Fruit fly (Drosophila melanogaster) whole organism, pupa: ENCODE measurements around the gene CG14646.

ENCODE experiments used
- CG10348 ChIP-seq: fragments of 200-800 bp; sonication (Bioruptor generic); IDR thresholded peaks from 2 replicates; pipeline ENCODE4 v1.3.6; 2022; ENCODE audit warnings: missing biosample characterization, missing genetic modification characterization
- CG12605 ChIP-seq: fragments of 200-800 bp; sonication (Bioruptor generic); IDR thresholded peaks from 2 replicates; pipeline ENCODE4 v1.3.6; 2022; ENCODE audit warnings: missing biosample characterization, missing genetic modification characterization
- CG13204 ChIP-seq: fragments of 200-800 bp; sonication (Bioruptor generic); optimal IDR thresholded peaks from 2 replicates; lab custom pipeline; 2018; ENCODE audit warnings: missing biosample characterization, mild to moderate bottlenecking, missing genetic modification characterization, moderate library complexity
- CG14655 ChIP-seq: fragments of 200-800 bp; sonication (Bioruptor generic); optimal IDR thresholded peaks from 3 replicates; lab custom pipeline; 2017; ENCODE audit warnings: mild to moderate bottlenecking, missing biosample characterization, missing genetic modification reagents, missing genetic modification characterization
- CG15710 ChIP-seq: fragments of 200-800 bp; sonication (Bioruptor generic); optimal IDR thresholded peaks from 2 replicates; lab custom pipeline; 2018; ENCODE audit warnings: missing biosample characterization, mild to moderate bottlenecking, missing genetic modification characterization, moderate library complexity
- CG17806 ChIP-seq: fragments of 200-800 bp; sonication (Bioruptor generic); optimal IDR thresholded peaks from 2 replicates; lab custom pipeline; 2018; ENCODE audit warnings: missing biosample characterization, mild to moderate bottlenecking, missing genetic modification characterization, moderate library complexity
- CG32121 ChIP-seq: fragments of 200-800 bp; sonication (Bioruptor generic); IDR thresholded peaks from 2 replicates; pipeline ENCODE4 v1.3.6; 2022; ENCODE audit warnings: missing biosample characterization, missing genetic modification characterization
- CG34367 ChIP-seq: fragments of 200-800 bp; sonication (Bioruptor generic); optimal IDR thresholded peaks from 2 replicates; lab custom pipeline; 2018; ENCODE audit warnings: missing biosample characterization, mild to moderate bottlenecking, missing genetic modification characterization
- CG4496 ChIP-seq: fragments of 200-800 bp; sonication (Bioruptor generic); IDR thresholded peaks from 3 replicates; pipeline ENCODE4 v1.3.6; 2022; ENCODE audit warnings: missing biosample characterization, missing genetic modification characterization
- CG8159 ChIP-seq: fragments of 200-800 bp; sonication (Bioruptor generic); optimal IDR thresholded peaks from 3 replicates; lab custom pipeline; 2018; ENCODE audit warnings: missing biosample characterization, mild to moderate bottlenecking, missing genetic modification characterization, moderate library complexity
- CG8301 ChIP-seq: fragments of 200-800 bp; sonication (Bioruptor generic); optimal IDR thresholded peaks from 2 replicates; lab custom pipeline; 2018; ENCODE audit warnings: missing biosample characterization, mild to moderate bottlenecking, missing genetic modification characterization
- CG9948 ChIP-seq: fragments of 200-800 bp; sonication (Bioruptor generic); optimal IDR thresholded peaks from 2 replicates; lab custom pipeline; 2018; ENCODE audit warnings: missing biosample characterization, mild to moderate bottlenecking, missing genetic modification characterization, moderate library complexity
- D1 ChIP-seq: fragments of 200-800 bp; sonication (Bioruptor generic); optimal IDR thresholded peaks from 2 replicates; lab custom pipeline; 2018; ENCODE audit warnings: missing biosample characterization, mild to moderate bottlenecking, missing genetic modification characterization, moderate library complexity
- EcR ChIP-seq: fragments of 200-800 bp; sonication (Bioruptor generic); optimal IDR thresholded peaks from 3 replicates; lab custom pipeline; 2019; ENCODE audit warnings: missing biosample characterization, missing genetic modification characterization, mild to moderate bottlenecking, moderate library complexity, missing genetic modification reagents
- Ets98B ChIP-seq: fragments of 200-800 bp; sonication (Bioruptor generic); IDR thresholded peaks from 2 replicates; pipeline ENCODE4 v1.3.6; 2022; ENCODE audit warnings: missing biosample characterization, missing genetic modification characterization
- Pif1A ChIP-seq: fragments of 200-800 bp; sonication (Bioruptor generic); optimal IDR thresholded peaks from 3 replicates; lab custom pipeline; 2016; ENCODE audit warnings: missing biosample characterization, missing genetic modification characterization
- Pif1B ChIP-seq: fragments of 200-800 bp; sonication (Bioruptor generic); optimal IDR thresholded peaks from 3 replicates; lab custom pipeline; 2016; ENCODE audit warnings: missing biosample characterization, missing genetic modification characterization
- Snoo ChIP-seq: fragments of 200-800 bp; sonication (Bioruptor generic); optimal IDR thresholded peaks from 3 replicates; lab custom pipeline; 2017; ENCODE audit warnings: missing biosample characterization, mild to moderate bottlenecking, missing genetic modification characterization, inconsistent platforms
- fd96Ca ChIP-seq: fragments of 200-800 bp; sonication (Bioruptor generic); IDR thresholded peaks from 3 replicates; pipeline ENCODE4 v1.3.6; 2022; ENCODE audit warnings: missing biosample characterization, missing genetic modification characterization
- gl ChIP-seq: fragments of 200-800 bp; sonication (Bioruptor generic); optimal IDR thresholded peaks from 2 replicates; lab custom pipeline; 2018; ENCODE audit warnings: missing biosample characterization, mild to moderate bottlenecking, missing genetic modification characterization
- rn ChIP-seq: fragments of 200-800 bp; sonication (Bioruptor generic); IDR thresholded peaks from 2 replicates; pipeline ENCODE4 v1.3.6; 2022; ENCODE audit warnings: missing biosample characterization, missing genetic modification characterization

The CG14646 gene

dm6 chr3R:4359625-4360024, 30.5 kb upstream of the CG14646 start, which contains the start of gene CG1090:
Gene CG1090 (plus strand): TSS chr3R:4359883.
- TF ChIP-seq CG17806 (no peak), CG13204 (GFP tag; lab: Kevin White, UChicago) (no peak), Ets98B (GFP tag; lab: Robert Waterston, UW) (no peak), fd96Ca (GFP tag; lab: Robert Waterston, UW) (no peak), D1 (tag; lab: Kevin White, UChicago) (no peak), gl (tag; lab: Kevin White, UChicago) (no peak), CG15710 (no peak), CG4496 (GFP tag; lab: Robert Waterston, UW) (no peak; the same call in 1 of the 3 replicates), rn (GFP tag; lab: Robert Waterston, UW) (no peak), CG32121 (no peak), CG34367 (tag; lab: Kevin White, UChicago) (no peak), Pif1B (GFP tag; lab: Kevin White, UChicago) (no peak), CG14655 (GFP tag; lab: Kevin White, UChicago) (no peak), Pif1A (no peak), CG9948 (no peak), EcR (no peak)

dm6 chr3R:4360668-4361110, 29.5 kb upstream of the CG14646 start:
- TF ChIP-seq CG9948 (no peak), D1 (tag; lab: Kevin White, UChicago) (no peak), Pif1B (GFP tag; lab: Kevin White, UChicago) (peak; percentile 5), Snoo (tag; lab: Kevin White, UChicago) (no peak), CG8301 (tag; lab: Kevin White, UChicago) (no peak), CG4496 (GFP tag; lab: Robert Waterston, UW) (peak; percentile 75; the same call in 2 of the 3 replicates), CG13204 (GFP tag; lab: Kevin White, UChicago) (peak; percentile 69), Pif1A (no peak), CG32121 (no peak; the same call in 1 of the 2 replicates), gl (tag; lab: Kevin White, UChicago) (no peak), CG15710 (no peak), CG10348 (no peak), fd96Ca (GFP tag; lab: Robert Waterston, UW) (peak; percentile 17; the same call in 1 of the 3 replicates), CG14655 (GFP tag; lab: Kevin White, UChicago) (peak; percentile 26), Ets98B (GFP tag; lab: Robert Waterston, UW) (peak; percentile 41), CG17806 (no peak), CG8159 (tag; lab: Kevin White, UChicago) (peak; percentile 2), EcR (peak; percentile 54), rn (GFP tag; lab: Robert Waterston, UW) (no peak), CG34367 (tag; lab: Kevin White, UChicago) (no peak), CG12605 (GFP tag; lab: Robert Waterston, UW) (0 out of 2 replicates have a peak, but pooled peaks have one; percentile 33)

DNA sequence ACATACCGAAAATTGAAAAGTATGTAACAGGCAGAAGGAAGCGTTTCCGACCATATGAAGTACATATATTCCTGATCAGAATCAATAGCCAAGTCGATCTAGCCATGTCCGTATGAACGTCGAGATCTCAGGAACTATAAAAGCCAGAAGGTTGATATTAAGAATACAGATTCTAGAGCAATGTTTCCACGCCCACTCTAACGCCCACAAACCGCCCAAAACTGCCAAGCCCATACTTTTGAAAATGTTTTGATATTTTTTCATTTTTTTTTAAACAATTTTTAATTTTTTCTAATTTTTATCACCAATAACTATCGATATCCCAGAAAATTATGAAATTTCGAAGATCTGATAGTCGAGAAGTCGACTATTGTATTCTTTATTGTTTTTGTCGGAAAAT, 28.2 kb upstream of the CG14646 start:
- TF ChIP-seq Ets98B (GFP tag; lab: Robert Waterston, UW) (no peak), CG34367 (tag; lab: Kevin White, UChicago) (no peak)

dm6 chr3R:4378363-4379354, 11.5 kb upstream of the CG14646 start, which contains the start of gene Sfxn1-3:
Gene Sfxn1-3 (plus strand): TSS chr3R:4378600.
- TF ChIP-seq Ets98B (GFP tag; lab: Robert Waterston, UW), result no peak; the same call in 1 of the 2 replicates
- TF ChIP-seq CG14655 (GFP tag; lab: Kevin White, UChicago), result no peak
- TF ChIP-seq CG12605 (GFP tag; lab: Robert Waterston, UW), result peak; percentile 53; the same call in 1 of the 2 replicates
- peak; percentile 54 for TF ChIP-seq Pif1B (GFP tag; lab: Kevin White, UChicago)
- TF ChIP-seq CG8159 (tag; lab: Kevin White, UChicago), result no peak
- no peak for TF ChIP-seq CG9948
- peak; percentile 13 for TF ChIP-seq gl (tag; lab: Kevin White, UChicago)
- TF ChIP-seq fd96Ca (GFP tag; lab: Robert Waterston, UW), result no peak
- TF ChIP-seq D1 (tag; lab: Kevin White, UChicago), result peak; percentile 67
- TF ChIP-seq rn (GFP tag; lab: Robert Waterston, UW), result no peak
- TF ChIP-seq Snoo (tag; lab: Kevin White, UChicago), result peak; percentile 39
- TF ChIP-seq CG34367 (tag; lab: Kevin White, UChicago), result no peak
- TF ChIP-seq EcR, result peak; percentile 82
- no peak for TF ChIP-seq CG13204 (GFP tag; lab: Kevin White, UChicago)
- no peak for TF ChIP-seq CG4496 (GFP tag; lab: Robert Waterston, UW)
- TF ChIP-seq CG17806, result peak; percentile 5
- TF ChIP-seq CG10348, result no peak
- no peak for TF ChIP-seq CG15710
- no peak for TF ChIP-seq CG32121
- no peak for TF ChIP-seq CG8301 (tag; lab: Kevin White, UChicago)
- no peak for TF ChIP-seq Pif1A

DNA sequence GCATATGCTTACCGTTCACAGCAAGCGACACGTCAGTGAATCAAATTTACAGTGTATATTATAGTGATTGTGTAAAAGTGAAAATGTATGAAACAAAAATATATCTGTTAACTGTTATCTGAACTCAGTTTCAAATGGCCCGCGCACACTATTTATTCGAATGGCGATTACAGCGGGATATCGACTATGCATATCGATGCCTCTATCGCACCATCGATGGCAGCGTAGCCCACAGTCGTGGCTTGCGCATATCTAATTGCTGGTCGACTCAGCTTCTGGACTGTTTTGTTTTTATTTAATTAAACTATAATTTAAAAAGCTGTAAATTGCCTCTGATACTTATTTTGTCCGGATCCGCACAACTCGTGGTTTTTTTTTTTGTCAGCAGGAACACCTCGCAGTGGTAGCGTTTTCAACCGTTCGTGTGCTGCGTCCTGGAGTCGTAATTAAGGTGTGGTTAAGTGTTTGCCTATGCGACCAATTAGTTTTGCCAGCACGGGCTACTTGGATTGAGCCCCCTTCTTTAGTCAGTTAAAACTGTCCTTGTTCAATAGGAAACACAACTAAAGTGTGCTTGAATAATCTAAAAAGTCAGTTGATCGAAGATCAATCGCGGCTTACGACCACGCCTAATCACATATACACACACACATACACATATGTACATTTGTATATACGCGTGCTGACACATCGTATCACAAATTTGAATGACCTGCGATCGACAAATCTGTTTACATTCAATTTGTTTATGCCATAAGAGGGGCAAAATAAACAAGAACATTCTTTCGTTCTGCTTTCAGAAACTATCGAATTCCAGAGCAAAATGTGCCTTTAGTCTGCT, 8.9 kb upstream of the CG14646 start, which contains the start of gene Cont:
Gene Cont (plus strand): TSS at position 228 of the 841 bp plus-strand sequence.
- TF ChIP-seq CG17806, result no peak
- TF ChIP-seq Ets98B (GFP tag; lab: Robert Waterston, UW), result no peak
- no peak for TF ChIP-seq CG14655 (GFP tag; lab: Kevin White, UChicago)
- TF ChIP-seq Snoo (tag; lab: Kevin White, UChicago), result no peak
- no peak for TF ChIP-seq CG34367 (tag; lab: Kevin White, UChicago)
- no peak for TF ChIP-seq CG32121
- no peak for TF ChIP-seq CG9948
- no peak for TF ChIP-seq Pif1B (GFP tag; lab: Kevin White, UChicago)
- TF ChIP-seq CG12605 (GFP tag; lab: Robert Waterston, UW), result no peak
